Worm (Caenorhabditis elegans) whole organism, early embryonic: Measurements from ENCODE around the gene C36B7.5.
A peak's percentile ranks its signal among the peaks of the same experiment; 100 is the strongest.

Experiments
- B0310.2 ChIP-seq: sonication (generic microtip); optimal IDR thresholded peaks from 2 replicates; lab custom pipeline; 2016; ENCODE audit warnings: mild to moderate bottlenecking, missing genetic modification characterization, missing compliant biosample characterization
- F13C5.2 ChIP-seq: sonication (generic microtip); optimal IDR thresholded peaks from 2 replicates; lab custom pipeline; 2017; ENCODE audit warnings: mild to moderate bottlenecking, missing genetic modification characterization, inconsistent platforms, missing compliant biosample characterization
- aly-1 ChIP-seq: sonication (generic microtip); optimal IDR thresholded peaks from 2 replicates; lab custom pipeline; 2016; ENCODE audit warnings: missing genetic modification characterization, missing compliant biosample characterization
- ama-1 ChIP-seq: fragments of 150-350 bp; optimal IDR thresholded peaks from 2 replicates; lab custom pipeline; 2014
- ceh-13 ChIP-seq: fragments of 200-800 bp; sonication (Bioruptor generic); optimal IDR thresholded peaks from 2 replicates; lab custom pipeline; 2018; ENCODE audit warnings: mild to moderate bottlenecking, missing genetic modification characterization, missing compliant biosample characterization
- ceh-36 ChIP-seq: sonication (generic microtip); optimal IDR thresholded peaks from 2 replicates; lab custom pipeline; 2016; ENCODE audit warnings: missing genetic modification characterization, inconsistent platforms, missing compliant biosample characterization
- ets-7 ChIP-seq: sonication (generic microtip); optimal IDR thresholded peaks from 2 replicates; lab custom pipeline; 2016; ENCODE audit warnings: missing genotype, missing genetic modification characterization, missing compliant biosample characterization
- flt-1 ChIP-seq: fragments of 200-800 bp; sonication (Bioruptor generic); IDR thresholded peaks from 2 replicates; pipeline ENCODE4 v1.3.6; 2022; ENCODE audit warnings: missing genetic modification characterization, missing compliant biosample characterization
- hmbx-1 ChIP-seq: sonication (generic microtip); optimal IDR thresholded peaks from 2 replicates; lab custom pipeline; 2016; ENCODE audit warnings: mild to moderate bottlenecking, missing genetic modification characterization, missing compliant biosample characterization
- hmg-4 ChIP-seq: fragments of 200-800 bp; sonication (Bioruptor generic); optimal IDR thresholded peaks from 2 replicates; lab custom pipeline; 2018; ENCODE audit warnings: mild to moderate bottlenecking, missing genetic modification characterization, missing compliant biosample characterization
- hnd-1 ChIP-seq: sonication (generic microtip); optimal IDR thresholded peaks from 2 replicates; lab custom pipeline; 2016; ENCODE audit warnings: missing genetic modification characterization, missing compliant biosample characterization
- pes-1 ChIP-seq: fragments of 200-800 bp; sonication (Bioruptor generic); IDR thresholded peaks from 2 replicates; pipeline ENCODE4 v1.3.6; 2022; ENCODE audit warnings: missing genetic modification reagents, missing genetic modification characterization, missing compliant biosample characterization
- scrt-1 ChIP-seq: fragments of 200-800 bp; sonication (Bioruptor generic); IDR thresholded peaks from 2 replicates; pipeline ENCODE4 v1.3.6; 2022; ENCODE audit warnings: missing genetic modification characterization, missing compliant biosample characterization
- sea-1 ChIP-seq: fragments of 200-800 bp; sonication (Bioruptor generic); conservative IDR thresholded peaks from 2 replicates; pipeline ENCODE4 v1.3.6; 2022; ENCODE audit warnings: missing genetic modification characterization, missing compliant biosample characterization
- tbx-11 ChIP-seq: fragments of 200-800 bp; sonication (Bioruptor generic); IDR thresholded peaks from 2 replicates; pipeline ENCODE4 v1.3.6; 2022; ENCODE audit warnings: missing genetic modification characterization, missing compliant biosample characterization
- tbx-37 ChIP-seq: fragments of 200-800 bp; sonication (Bioruptor generic); conservative IDR thresholded peaks from 2 replicates; pipeline ENCODE4 v1.3.6; 2022; ENCODE audit warnings: missing genetic modification reagents, missing genetic modification characterization, missing compliant biosample characterization
- tra-4 ChIP-seq: sonication (generic microtip); optimal IDR thresholded peaks from 2 replicates; lab custom pipeline; 2017; ENCODE audit warnings: missing genetic modification characterization, missing compliant biosample characterization

The C36B7.5 gene

DNA sequence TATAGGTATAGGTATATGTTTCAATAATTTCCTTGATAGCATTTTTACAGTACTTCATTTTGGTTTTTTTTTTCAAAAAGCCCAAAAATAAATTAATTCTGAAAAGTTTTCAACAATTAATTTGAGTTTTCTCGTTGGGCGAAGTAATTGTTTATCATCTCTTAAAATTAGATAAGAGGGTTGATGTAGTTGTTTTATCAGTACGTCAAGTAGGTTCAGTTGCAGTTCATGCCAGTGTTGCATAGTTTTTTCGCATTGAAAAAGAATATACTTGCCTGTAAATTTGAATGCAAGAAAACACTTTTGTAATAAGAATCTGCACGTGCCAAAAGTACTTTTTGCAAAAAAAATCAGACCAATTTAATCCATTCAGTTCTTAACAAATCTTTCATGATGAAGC lies 28.9 kb upstream of the C36B7.5 start:
- no peak for TF ChIP-seq ceh-13
- TF ChIP-seq F13C5.2 (tag; lab: Kevin White, UChicago) = no peak
- TF ChIP-seq tbx-37 = no peak
- TF ChIP-seq ets-7 (tag; lab: Kevin White, UChicago) = no peak
- no peak for TF ChIP-seq hnd-1 (tag; lab: Kevin White, UChicago)
- TF ChIP-seq flt-1 (GFP tag; lab: Robert Waterston, UW) = no peak

DNA sequence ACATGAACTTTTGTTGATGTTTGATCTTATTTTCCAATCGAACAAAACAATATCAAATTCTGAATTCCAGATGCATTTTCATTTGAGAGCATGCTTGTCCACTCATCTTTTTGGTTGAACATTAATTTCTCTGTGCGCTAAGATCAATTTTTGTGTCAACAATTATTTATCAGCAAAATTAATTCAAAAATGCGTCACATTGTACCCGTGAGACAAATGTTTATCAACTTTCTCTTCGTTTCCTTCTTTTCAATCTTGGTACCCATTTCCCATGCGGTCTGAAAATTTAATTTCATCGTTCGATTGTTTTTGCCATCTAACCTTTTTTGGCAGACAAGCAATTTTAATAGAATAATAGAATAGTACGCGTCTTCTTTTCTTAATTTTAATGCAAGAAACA lies 27.8 kb upstream of the C36B7.5 start:
- TF ChIP-seq tra-4 (tag; lab: Kevin White, UChicago) (no peak), sea-1 (GFP tag; lab: Robert Waterston, UW) (no peak), hnd-1 (tag; lab: Kevin White, UChicago) (no peak), aly-1 (tag; lab: Kevin White, UChicago) (no peak), flt-1 (GFP tag; lab: Robert Waterston, UW) (no peak), B0310.2 (no peak), ets-7 (tag; lab: Kevin White, UChicago) (no peak), hmbx-1 (tag; lab: Kevin White, UChicago) (no peak), pes-1 (no peak), scrt-1 (no peak), tbx-11 (GFP tag; lab: Robert Waterston, UW) (no peak), tbx-37 (no peak), ama-1 (lab: Kevin White, UChicago) (no peak), F13C5.2 (tag; lab: Kevin White, UChicago) (no peak), hmg-4 (GFP tag; lab: Kevin White, UChicago) (no peak), ceh-36 (tag; lab: Kevin White, UChicago) (no peak)

DNA sequence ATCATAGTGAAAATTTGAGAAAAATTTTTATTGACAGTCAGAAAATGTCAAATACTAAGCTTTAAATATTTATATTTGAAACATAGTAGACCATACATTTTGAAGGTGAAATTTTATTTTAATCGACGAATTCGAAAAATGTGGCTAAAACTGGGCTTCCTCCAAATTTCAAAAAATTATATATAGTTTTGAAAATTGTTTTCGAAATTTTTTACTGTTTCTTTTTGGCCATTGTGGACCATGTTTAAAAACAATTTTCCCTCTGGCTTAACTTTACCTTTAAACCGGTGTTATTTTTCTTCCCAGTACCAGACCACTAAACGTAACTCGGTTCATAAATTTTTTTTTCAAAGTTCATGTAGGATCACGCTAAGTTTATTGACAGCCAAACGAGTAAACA lies 26.4 kb upstream of the C36B7.5 start:
- no peak for TF ChIP-seq tbx-37
- TF ChIP-seq tra-4 (tag; lab: Kevin White, UChicago) = no peak
- TF ChIP-seq B0310.2 = no peak
- TF ChIP-seq aly-1 (tag; lab: Kevin White, UChicago) = no peak
- TF ChIP-seq F13C5.2 (tag; lab: Kevin White, UChicago) = no peak
- no peak for TF ChIP-seq sea-1 (GFP tag; lab: Robert Waterston, UW)
- TF ChIP-seq ceh-13 = no peak

DNA sequence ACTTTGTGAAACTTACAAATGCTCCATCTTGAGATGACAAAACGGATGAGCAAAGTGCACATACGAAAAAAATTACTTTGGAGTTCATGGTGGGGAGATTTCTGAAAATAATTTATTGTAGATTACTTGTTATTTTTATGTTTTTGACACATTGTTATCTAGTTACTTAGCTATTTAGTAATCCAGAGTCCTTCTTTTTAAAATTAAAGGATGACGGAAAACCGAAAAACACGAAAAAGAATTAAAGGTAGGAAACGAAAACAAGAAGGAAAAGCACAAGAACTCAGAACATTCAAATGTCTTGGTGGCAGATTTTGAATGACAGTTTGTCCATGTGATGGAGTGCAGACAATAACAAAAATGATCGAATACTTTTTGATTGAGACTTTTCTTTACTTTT lies 20.6 kb upstream of the C36B7.5 start, which contains the start of gene hen-1:
Gene hen-1, minus strand, starts transcription at position 101 of the 400 bp plus-strand sequence.
- TF ChIP-seq B0310.2 (no peak), sea-1 (GFP tag; lab: Robert Waterston, UW) (no peak), tra-4 (tag; lab: Kevin White, UChicago) (no peak), pes-1 (no peak), ets-7 (tag; lab: Kevin White, UChicago) (no peak), hmbx-1 (tag; lab: Kevin White, UChicago) (no peak), aly-1 (tag; lab: Kevin White, UChicago) (no peak), scrt-1 (no peak), hmg-4 (GFP tag; lab: Kevin White, UChicago) (no peak), flt-1 (GFP tag; lab: Robert Waterston, UW) (no peak), tbx-11 (GFP tag; lab: Robert Waterston, UW) (no peak), ceh-36 (tag; lab: Kevin White, UChicago) (no peak), tbx-37 (no peak)

DNA sequence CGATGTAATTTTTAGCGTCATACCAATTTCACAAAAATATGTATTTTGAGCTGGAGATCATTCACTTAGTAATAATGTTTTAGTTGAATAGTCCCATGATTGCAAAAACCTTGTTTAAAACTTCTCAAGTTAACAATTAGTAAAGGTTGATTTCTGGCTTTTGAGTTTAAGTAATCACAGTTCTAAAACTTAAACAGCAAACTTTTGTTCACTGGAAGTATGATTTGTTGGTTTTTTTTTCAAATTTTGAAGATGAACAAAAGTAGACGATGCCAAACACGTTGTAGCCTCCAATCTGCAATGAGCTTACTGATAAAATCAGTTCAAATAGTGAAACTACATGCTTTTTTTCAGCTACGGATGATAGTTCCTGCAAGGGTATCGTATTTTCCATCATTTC lies 16.3 kb upstream of the C36B7.5 start, which contains the start of gene C36B7.1:
Gene C36B7.1, plus strand, starts transcription at position 301 of the 400 bp plus-strand sequence.
- TF ChIP-seq ceh-13 (no peak), B0310.2 (no peak), hmbx-1 (tag; lab: Kevin White, UChicago) (no peak), pes-1 (no peak), aly-1 (tag; lab: Kevin White, UChicago) (no peak)

DNA sequence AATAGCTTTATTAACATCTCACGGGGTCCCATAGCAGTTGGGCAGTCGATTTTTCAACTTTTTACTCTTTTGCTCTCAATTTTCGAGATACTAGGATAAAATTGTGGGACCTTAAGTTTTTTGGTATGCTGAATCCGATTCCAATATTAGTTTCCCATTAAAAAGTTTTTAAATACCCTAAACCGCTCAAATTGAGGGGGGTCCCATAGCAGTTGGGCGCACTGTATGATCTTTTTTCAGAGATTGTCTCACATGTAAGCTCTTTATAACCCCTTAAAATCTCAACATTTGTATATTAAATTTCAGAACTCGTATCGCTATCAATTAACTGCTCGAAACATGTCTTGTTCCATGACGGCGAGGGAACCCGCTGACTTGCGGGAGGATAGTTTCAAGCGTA lies 9.9 kb upstream of the C36B7.5 start, which contains the start of gene C36B7.2:
Gene C36B7.2, plus strand, starts transcription at position 301 of the 400 bp plus-strand sequence.
- TF ChIP-seq tbx-11 (GFP tag; lab: Robert Waterston, UW) (no peak), ets-7 (tag; lab: Kevin White, UChicago) (no peak)

DNA sequence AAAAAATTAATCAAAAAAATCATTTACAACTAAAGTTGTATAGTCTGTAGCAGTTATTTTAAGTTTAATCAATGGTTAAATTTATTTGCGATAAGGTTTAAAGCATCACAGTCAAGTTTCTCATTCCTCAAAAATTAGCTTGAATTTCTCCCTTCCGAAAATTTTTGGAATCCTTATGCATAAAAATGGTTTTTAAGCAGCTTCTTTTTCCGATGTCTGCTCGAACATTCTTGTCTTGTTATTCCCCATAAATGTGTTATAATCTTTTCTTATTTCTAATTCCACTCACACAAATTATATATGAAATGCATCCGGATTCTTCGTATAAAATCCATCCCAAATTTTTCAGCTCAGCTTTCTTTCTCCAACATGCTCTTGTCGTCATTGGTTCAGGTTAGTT lies 5.2 kb upstream of the C36B7.5 start, which contains the start of gene C36B7.3:
Gene C36B7.3, plus strand, starts transcription at position 301 of the 400 bp plus-strand sequence.
- TF ChIP-seq tbx-37 (no peak), B0310.2 (no peak), F13C5.2 (tag; lab: Kevin White, UChicago) (no peak), ets-7 (tag; lab: Kevin White, UChicago) (no peak), hnd-1 (tag; lab: Kevin White, UChicago) (no peak), hmbx-1 (tag; lab: Kevin White, UChicago) (no peak), ama-1 (lab: Kevin White, UChicago) (no peak), pes-1 (no peak), ceh-13 (no peak), aly-1 (tag; lab: Kevin White, UChicago) (no peak), tbx-11 (GFP tag; lab: Robert Waterston, UW) (no peak), flt-1 (GFP tag; lab: Robert Waterston, UW) (no peak), tra-4 (tag; lab: Kevin White, UChicago) (no peak), hmg-4 (GFP tag; lab: Kevin White, UChicago) (no peak), sea-1 (GFP tag; lab: Robert Waterston, UW) (no peak), scrt-1 (no peak), ceh-36 (tag; lab: Kevin White, UChicago) (no peak)

DNA sequence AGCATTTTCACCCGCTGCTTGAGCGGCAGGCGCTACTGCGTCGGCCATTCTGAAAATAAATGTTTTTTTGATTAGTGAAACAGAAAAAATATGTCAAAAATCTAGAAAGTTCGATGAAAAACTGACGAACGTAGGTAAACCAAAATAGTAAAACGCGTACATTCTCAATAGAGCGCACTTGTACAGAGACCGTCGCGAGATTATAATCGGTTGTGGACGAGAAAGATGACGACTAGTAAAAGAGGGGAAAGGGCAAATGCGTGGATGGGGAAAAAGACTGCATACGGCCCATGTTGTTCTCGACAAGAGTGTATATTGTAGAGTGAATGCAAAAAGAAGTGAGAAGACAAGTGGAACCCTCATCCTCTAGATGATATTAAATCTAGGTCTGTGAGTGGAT lies 4.0 kb upstream of the C36B7.5 start, which contains the start of gene C36B7.6:
Gene C36B7.6, minus strand, starts transcription at position 49 of the 400 bp plus-strand sequence.
- TF ChIP-seq scrt-1 (no peak), F13C5.2 (tag; lab: Kevin White, UChicago) (no peak), hmg-4 (GFP tag; lab: Kevin White, UChicago) (peak; percentile 16), B0310.2 (no peak), ama-1 (lab: Kevin White, UChicago) (no peak), tbx-37 (no peak), hmbx-1 (tag; lab: Kevin White, UChicago) (no peak), hnd-1 (tag; lab: Kevin White, UChicago) (no peak), pes-1 (no peak), aly-1 (tag; lab: Kevin White, UChicago) (peak; percentile 3), tbx-11 (GFP tag; lab: Robert Waterston, UW) (no peak), ceh-36 (tag; lab: Kevin White, UChicago) (no peak), ets-7 (tag; lab: Kevin White, UChicago) (no peak), flt-1 (GFP tag; lab: Robert Waterston, UW) (no peak)
